Worm (Caenorhabditis elegans) whole organism, young adult: ENCODE results near the gene Y39A1A.21.

ENCODE experiments used
- B0261.1 ChIP-seq: sonication (generic microtip); optimal IDR thresholded peaks from 2 replicates; lab custom pipeline; 2016; ENCODE audit warnings: mild to moderate bottlenecking, missing genetic modification characterization, moderate library complexity, missing compliant biosample characterization
- C17E4.6 ChIP-seq: fragments of 200-800 bp; sonication (Bioruptor generic); IDR thresholded peaks from 2 replicates; pipeline ENCODE4 v1.3.6; 2022; ENCODE audit warnings: missing genetic modification reagents, missing genetic modification characterization, missing compliant biosample characterization
- D2030.7 ChIP-seq: fragments of 200-800 bp; sonication (Bioruptor generic); IDR thresholded peaks from 2 replicates; pipeline ENCODE4 v1.3.6; 2022; ENCODE audit warnings: missing genetic modification reagents, missing genetic modification characterization, missing compliant biosample characterization
- F23B12.7 ChIP-seq: sonication (generic microtip); optimal IDR thresholded peaks from 2 replicates; lab custom pipeline; 2017; ENCODE audit warnings: missing genetic modification characterization, mild to moderate bottlenecking, missing compliant biosample characterization, antibody characterized with exemption, moderate library complexity; ENCODE audit not compliant: insufficient read depth
- F33H1.4 ChIP-seq: fragments of 200-800 bp; sonication (Bioruptor generic); IDR thresholded peaks from 2 replicates; pipeline ENCODE4 v1.3.6; 2022; ENCODE audit warnings: missing genetic modification reagents, missing genetic modification characterization, missing compliant biosample characterization
- F57C9.4 ChIP-seq: sonication (generic microtip); optimal IDR thresholded peaks from 2 replicates; lab custom pipeline; 2017; ENCODE audit warnings: mild to moderate bottlenecking, missing genetic modification characterization, missing compliant biosample characterization
- K11D2.4 ChIP-seq: fragments of 200-800 bp; sonication (Bioruptor generic); IDR thresholded peaks from 2 replicates; pipeline ENCODE4 v1.3.6; 2022; ENCODE audit warnings: missing genetic modification reagents, missing genetic modification characterization, missing compliant biosample characterization
- T26A5.8 ChIP-seq: sonication (generic microtip); optimal IDR thresholded peaks from 2 replicates; lab custom pipeline; 2016; ENCODE audit warnings: missing genetic modification characterization, missing compliant biosample characterization
- Y53F4B.3 ChIP-seq: fragments of 200-800 bp; sonication (Bioruptor generic); IDR thresholded peaks from 2 replicates; pipeline ENCODE4 v1.3.6; 2022; ENCODE audit warnings: missing genetic modification reagents, missing genetic modification characterization, missing compliant biosample characterization
- Y67H2A.10 ChIP-seq: fragments of 200-800 bp; sonication (Bioruptor generic); conservative IDR thresholded peaks from 2 replicates; pipeline ENCODE4 v1.3.6; 2022; ENCODE audit warnings: missing genetic modification reagents, missing genetic modification characterization, missing compliant biosample characterization
- Y79H2A.3 ChIP-seq: fragments of 200-800 bp; sonication (Bioruptor generic); conservative IDR thresholded peaks from 2 replicates; pipeline ENCODE4 v1.3.6; 2022; ENCODE audit warnings: missing genetic modification reagents, missing genetic modification characterization, missing compliant biosample characterization
- Y95B8A.8 ChIP-seq: fragments of 200-800 bp; sonication (Bioruptor generic); IDR thresholded peaks from 2 replicates; pipeline ENCODE4 v1.3.6; 2022; ENCODE audit warnings: missing genetic modification reagents, missing genetic modification characterization, missing compliant biosample characterization
- ZK185.1 ChIP-seq: sonication (generic microtip); optimal IDR thresholded peaks from 2 replicates; lab custom pipeline; 2016; ENCODE audit warnings: mild to moderate bottlenecking, missing genetic modification characterization, missing compliant biosample characterization; ENCODE audit not compliant: poor library complexity, severe bottlenecking
- akir-1 ChIP-seq: fragments of 200-800 bp; sonication (Bioruptor generic); optimal IDR thresholded peaks from 2 replicates; lab custom pipeline; 2018; ENCODE audit warnings: mild to moderate bottlenecking, missing genetic modification characterization, moderate library complexity, missing compliant biosample characterization
- atf-7 ChIP-seq: sonication (generic microtip); optimal IDR thresholded peaks from 2 replicates; lab custom pipeline; 2017; ENCODE audit warnings: mild to moderate bottlenecking, missing genetic modification characterization, missing compliant biosample characterization
- attf-3 ChIP-seq: fragments of 200-800 bp; sonication (Bioruptor generic); conservative IDR thresholded peaks from 2 replicates; pipeline ENCODE4 v1.3.6; 2022; ENCODE audit warnings: missing genetic modification reagents, missing genetic modification characterization, missing compliant biosample characterization
- bed-1 ChIP-seq: fragments of 200-800 bp; sonication (Bioruptor generic); IDR thresholded peaks from 2 replicates; pipeline ENCODE4 v1.3.6; 2022; ENCODE audit warnings: missing genetic modification reagents, missing genetic modification characterization, missing compliant biosample characterization
- ceh-100 ChIP-seq: fragments of 200-800 bp; sonication (Bioruptor generic); IDR thresholded peaks from 2 replicates; pipeline ENCODE4 v1.3.6; 2022; ENCODE audit warnings: missing genetic modification reagents, missing genetic modification characterization, missing compliant biosample characterization
- ceh-27 ChIP-seq: fragments of 200-800 bp; sonication (Bioruptor generic); optimal IDR thresholded peaks from 2 replicates; lab custom pipeline; 2018; ENCODE audit warnings: mild to moderate bottlenecking, missing genetic modification characterization, moderate library complexity, missing compliant biosample characterization
- chd-7 ChIP-seq: sonication (generic microtip); optimal IDR thresholded peaks from 2 replicates; lab custom pipeline; 2016; ENCODE audit warnings: mild to moderate bottlenecking, missing genetic modification characterization, moderate library complexity, missing compliant biosample characterization
- efl-1 ChIP-seq: fragments of 150-350 bp; optimal IDR thresholded peaks from 2 replicates; lab custom pipeline; 2014; ENCODE audit warnings: missing biosample characterization, missing genetic modification reagents, missing genetic modification characterization
- egl-44 ChIP-seq: fragments of 200-800 bp; sonication (Bioruptor generic); IDR thresholded peaks from 2 replicates; pipeline ENCODE4 v1.3.6; 2022; ENCODE audit warnings: missing genetic modification reagents, missing genetic modification characterization, missing compliant biosample characterization
- ekl-4 ChIP-seq: fragments of 200-800 bp; sonication (Bioruptor generic); IDR thresholded peaks from 2 replicates; pipeline ENCODE4 v1.3.6; 2022; ENCODE audit warnings: missing genetic modification reagents, missing genetic modification characterization, missing compliant biosample characterization
- hmg-1.2 ChIP-seq: fragments of 200-800 bp; sonication (Bioruptor generic); IDR thresholded peaks from 2 replicates; pipeline ENCODE4 v1.3.6; 2022; ENCODE audit warnings: missing genetic modification reagents, missing genetic modification characterization, missing compliant biosample characterization
- hmg-20 ChIP-seq: fragments of 200-800 bp; sonication (Bioruptor generic); IDR thresholded peaks from 2 replicates; pipeline ENCODE4 v1.3.6; 2022; ENCODE audit warnings: missing genetic modification reagents, missing genetic modification characterization, missing compliant biosample characterization
- lin-26 ChIP-seq: fragments of 200-800 bp; sonication (Bioruptor generic); IDR thresholded peaks from 2 replicates; pipeline ENCODE4 v1.3.6; 2022; ENCODE audit warnings: missing genetic modification reagents, missing genetic modification characterization, missing compliant biosample characterization
- lin-35 ChIP-seq, 3 experiments: fragments of 150-350 bp in 2 of 3; sonication (generic microtip) in 1 of 3; optimal IDR thresholded peaks; 2 replicates each; lab custom pipeline; 2014 to 2018; ENCODE audit warnings: missing biosample characterization in 3 of 3, missing genetic modification characterization in 3 of 3, missing genetic modification reagents in 3 of 3
- lin-40 ChIP-seq: sonication (generic microtip); optimal IDR thresholded peaks from 2 replicates; lab custom pipeline; 2016; ENCODE audit warnings: missing genetic modification characterization, mild to moderate bottlenecking, missing compliant biosample characterization, missing genotype, missing genetic modification reagents
- lsl-1 ChIP-seq: fragments of 200-800 bp; sonication (Bioruptor generic); optimal IDR thresholded peaks from 2 replicates; lab custom pipeline; 2018; ENCODE audit warnings: mild to moderate bottlenecking, missing genetic modification characterization, moderate library complexity, missing compliant biosample characterization
- lsy-27 ChIP-seq: sonication (generic microtip); optimal IDR thresholded peaks from 2 replicates; lab custom pipeline; 2017; ENCODE audit warnings: missing genetic modification characterization, mild to moderate bottlenecking, missing compliant biosample characterization, antibody characterized with exemption, missing genotype, borderline replicate concordance; ENCODE audit not compliant: insufficient read depth
- madf-8 ChIP-seq: fragments of 200-800 bp; sonication (Bioruptor generic); conservative IDR thresholded peaks from 2 replicates; pipeline ENCODE4 v1.3.6; 2022; ENCODE audit warnings: missing genetic modification reagents, missing genetic modification characterization, missing compliant biosample characterization
- mcd-1 ChIP-seq: fragments of 200-800 bp; sonication (Bioruptor generic); IDR thresholded peaks from 2 replicates; pipeline ENCODE4 v1.3.6; 2022; ENCODE audit warnings: missing genetic modification reagents, missing genetic modification characterization, missing compliant biosample characterization
- mel-28 ChIP-seq: sonication (generic microtip); optimal IDR thresholded peaks from 2 replicates; lab custom pipeline; 2016; ENCODE audit warnings: borderline replicate concordance, mild to moderate bottlenecking, missing genetic modification characterization, missing compliant biosample characterization
- nhr-120 ChIP-seq: fragments of 200-800 bp; sonication (Bioruptor generic); IDR thresholded peaks from 2 replicates; pipeline ENCODE4 v1.3.6; 2022; ENCODE audit warnings: missing genetic modification characterization, missing compliant biosample characterization
- nhr-80 ChIP-seq: sonication (generic microtip); optimal IDR thresholded peaks from 2 replicates; lab custom pipeline; 2016; ENCODE audit warnings: missing genetic modification characterization, missing compliant biosample characterization
- pbrm-1 ChIP-seq: fragments of 200-800 bp; sonication (Bioruptor generic); IDR thresholded peaks from 2 replicates; pipeline ENCODE4 v1.3.6; 2022; ENCODE audit warnings: missing genetic modification reagents, missing genetic modification characterization, missing compliant biosample characterization
- pha-4 ChIP-seq: fragments of 150-350 bp; sonication (generic microtip); optimal IDR thresholded peaks from 2 replicates; lab custom pipeline; 2014; ENCODE audit warnings: missing biosample characterization, missing genetic modification reagents, missing genetic modification characterization
- rec-8 ChIP-seq, 2 experiments: sonication (generic microtip); optimal IDR thresholded peaks; 2 replicates each; lab custom pipeline; 2016; ENCODE audit warnings: mild to moderate bottlenecking in 2 of 2, missing genetic modification characterization in 2 of 2, missing genetic modification reagents in 2 of 2, missing genotype in 2 of 2, missing biosample characterization in 1 of 2, missing compliant biosample characterization in 1 of 2, moderate library complexity in 1 of 2
- snpc-1.3 ChIP-seq: sonication (generic microtip); optimal IDR thresholded peaks from 2 replicates; lab custom pipeline; 2017; ENCODE audit warnings: missing genetic modification characterization, mild to moderate bottlenecking, missing compliant biosample characterization, antibody characterized with exemption, moderate library complexity, missing genotype, missing genetic modification reagents; ENCODE audit not compliant: insufficient read depth
- sptf-2 ChIP-seq: fragments of 200-800 bp; sonication (Bioruptor generic); optimal IDR thresholded peaks from 2 replicates; lab custom pipeline; 2018; ENCODE audit warnings: mild to moderate bottlenecking, missing genetic modification characterization, missing compliant biosample characterization
- tbp1 ChIP-seq: fragments of 200-800 bp; sonication (Bioruptor generic); optimal IDR thresholded peaks from 2 replicates; lab custom pipeline; 2018; ENCODE audit warnings: mild to moderate bottlenecking, missing genetic modification characterization, missing compliant biosample characterization
- tbx-9 ChIP-seq: sonication (generic microtip); optimal IDR thresholded peaks from 2 replicates; lab custom pipeline; 2016; ENCODE audit warnings: borderline replicate concordance, missing genetic modification characterization, inconsistent platforms, missing compliant biosample characterization
- tlf-1 ChIP-seq: fragments of 200-800 bp; sonication (Bioruptor generic); optimal IDR thresholded peaks from 2 replicates; lab custom pipeline; 2018; ENCODE audit warnings: mild to moderate bottlenecking, missing genetic modification characterization, missing compliant biosample characterization
- zfh-2 ChIP-seq: fragments of 200-800 bp; sonication (Bioruptor generic); conservative IDR thresholded peaks from 2 replicates; pipeline ENCODE4 v1.3.6; 2022; ENCODE audit warnings: missing genetic modification reagents, missing genetic modification characterization, missing compliant biosample characterization
- ztf-22 ChIP-seq: fragments of 200-800 bp; sonication (Bioruptor generic); optimal IDR thresholded peaks from 2 replicates; lab custom pipeline; 2018; ENCODE audit warnings: mild to moderate bottlenecking, missing genetic modification characterization, moderate library complexity, missing compliant biosample characterization
- ztf-26 ChIP-seq: sonication (generic microtip); optimal IDR thresholded peaks from 2 replicates; lab custom pipeline; 2017; ENCODE audit warnings: missing genetic modification characterization, missing compliant biosample characterization

The Y39A1A.21 gene

ce11 chrIII:10720170-10720569 is 13.3 kb upstream of the Y39A1A.21 start (continued):
- no peak for TF ChIP-seq attf-3 (GFP tag; lab: Robert Waterston, UW)
- no peak for TF ChIP-seq D2030.7
- TF ChIP-seq lsl-1, result peak; percentile 36
- TF ChIP-seq Y95B8A.8 (GFP tag; lab: Robert Waterston, UW), result 0 out of 2 replicates have a peak, but pooled peaks have one; percentile 25
- TF ChIP-seq ceh-100, result 0 out of 2 replicates have a peak, but pooled peaks have one; percentile 32
- no peak for TF ChIP-seq hmg-20
- peak; percentile 72 for TF ChIP-seq ceh-27
- TF ChIP-seq tbx-9 (tag; lab: Kevin White, UChicago), result no peak
- peak; percentile 71; the same call in 1 of the 2 replicates for TF ChIP-seq K11D2.4
- no peak for TF ChIP-seq rec-8 (tag; optimal IDR thresholded peaks at IDR 0.05; lab: Kevin White, UChicago)
- no peak for TF ChIP-seq B0261.1 (tag; lab: Kevin White, UChicago)
- no peak for TF ChIP-seq Y53F4B.3
- TF ChIP-seq ztf-22 (GFP tag; lab: Kevin White, UChicago), result peak; percentile 54
- no peak for TF ChIP-seq sptf-2 (GFP tag; lab: Kevin White, UChicago)

- TF ChIP-seq mcd-1 (0 out of 2 replicates have a peak, but pooled peaks have one; percentile 20), lsy-27 (no peak), F57C9.4 (tag; lab: Kevin White, UChicago) (no peak), chd-7 (tag; lab: Kevin White, UChicago) (peak; percentile 38), ztf-26 (peak; percentile 23), pha-4 (tag; lab: Kevin White, UChicago) (no peak), Y79H2A.3 (no peak), snpc-1.3 (no peak), lin-26 (GFP tag; lab: Robert Waterston, UW) (peak; percentile 26; the same call in 1 of the 2 replicates), hmg-1.2 (no peak), mel-28 (no peak), zfh-2 (GFP tag; lab: Robert Waterston, UW) (0 out of 2 replicates have a peak, but pooled peaks have one; percentile 40), ceh-100 (no peak), B0261.1 (tag; lab: Kevin White, UChicago) (no peak), akir-1 (GFP tag; lab: Kevin White, UChicago) (no peak), pbrm-1 (GFP tag; lab: Robert Waterston, UW) (0 out of 2 replicates have a peak, but pooled peaks have one; percentile 9), tlf-1 (no peak), efl-1 (GFP tag; lab: Kevin White, UChicago) (no peak), nhr-80 (tag; lab: Kevin White, UChicago) (peak; percentile 32), lin-35 (GFP tag; optimal IDR thresholded peaks at IDR 0.05; lab: Kevin White, UChicago) (no peak), F23B12.7 (no peak), lin-40 (tag; lab: Kevin White, UChicago) (peak; percentile 11), bed-1 (no peak), atf-7 (tag; lab: Kevin White, UChicago) (peak; percentile 18), madf-8 (no peak), F33H1.4 (GFP tag; lab: Robert Waterston, UW) (no peak), hmg-20 (no peak), T26A5.8 (tag; lab: Kevin White, UChicago) (no peak), ZK185.1 (tag; lab: Kevin White, UChicago) (no peak), nhr-120 (GFP tag; lab: Robert Waterston, UW) (no peak), C17E4.6 (GFP tag; lab: Robert Waterston, UW) (no peak), ekl-4 (GFP tag; lab: Robert Waterston, UW) (0 out of 2 replicates have a peak, but pooled peaks have one; percentile 22), Y67H2A.10 (GFP tag; lab: Robert Waterston, UW) (no peak), tbp1 (GFP tag; lab: Kevin White, UChicago) (no peak), K11D2.4 (no peak), Y53F4B.3 (no peak), egl-44 (GFP tag; lab: Robert Waterston, UW) (no peak)
These were observed 12.2 kb upstream of the Y39A1A.21 start for ce11 chrIII:10719057-10719456.
